Fruit fly (Drosophila melanogaster): ENCODE measurements around the gene CG16888.

Gene CG16888

dm6 chr2L:13813156-13813555, at the start of gene CG16888:
TSS of gene CG16888 (minus strand) at chr2L:13813256.
- TF ChIP-seq N (GFP tag; optimal IDR thresholded peaks at IDR 0.05) (no peak), rgr (GFP tag; optimal IDR thresholded peaks at IDR 0.05) (no peak), Myc (optimal IDR thresholded peaks at IDR 0.05) (no peak), CG32264 (GFP tag; optimal IDR thresholded peaks at IDR 0.05) (no peak)

dm6 chr2L:13851098-13851497, 38.0 kb upstream of the CG16888 start:
- TF ChIP-seq sage (GFP tag; optimal IDR thresholded peaks at IDR 0.05) (no peak), brk (GFP tag; optimal IDR thresholded peaks at IDR 0.05) (no peak), Hnf4 (GFP tag; optimal IDR thresholded peaks at IDR 0.05) (no peak), pan (optimal IDR thresholded peaks at IDR 0.05) (no peak), Hr83 (GFP tag; optimal IDR thresholded peaks at IDR 0.05; ENCODE audit: poor library complexity, severe bottlenecking) (no peak), tai (GFP tag; optimal IDR thresholded peaks at IDR 0.05) (no peak), Rel (GFP tag; optimal IDR thresholded peaks at IDR 0.05) (no peak), Rel (tag; optimal IDR thresholded peaks at IDR 0.05) (no peak), dl (GFP tag; optimal IDR thresholded peaks at IDR 0.05; ENCODE audit: insufficient read depth in 1 of 2, partially characterized antibody in 2 of 2) (no peak), OdsH (GFP tag; optimal IDR thresholded peaks at IDR 0.05) (no peak), Sp1 (GFP tag; optimal IDR thresholded peaks at IDR 0.05) (no peak), CG32264 (GFP tag; optimal IDR thresholded peaks at IDR 0.05) (no peak), h (GFP tag; optimal IDR thresholded peaks at IDR 0.05) (no peak), usp (GFP tag; optimal IDR thresholded peaks at IDR 0.05) (no peak), Dif (GFP tag; optimal IDR thresholded peaks at IDR 0.05; ENCODE audit: partially characterized antibody) (no peak)

dm6 chr2L:13849125-13849524, 36.1 kb upstream of the CG16888 start, which contains the start of gene CG7968:
TSS of gene CG7968 (plus strand) at chr2L:13849400.
- no peak for TF ChIP-seq CG32264 (GFP tag; optimal IDR thresholded peaks at IDR 0.05)
- no peak for TF ChIP-seq Hr83 (GFP tag; optimal IDR thresholded peaks at IDR 0.05; ENCODE audit: poor library complexity, severe bottlenecking)
- TF ChIP-seq Sp1 (GFP tag; optimal IDR thresholded peaks at IDR 0.05): no peak
- no peak for TF ChIP-seq Abd-B (GFP tag; optimal IDR thresholded peaks at IDR 0.05)
- no peak for TF ChIP-seq br (GFP tag; optimal IDR thresholded peaks at IDR 0.05)
- TF ChIP-seq GATAd (GFP tag; optimal IDR thresholded peaks at IDR 0.05): no peak
- no peak for TF ChIP-seq h (GFP tag; optimal IDR thresholded peaks at IDR 0.05)
- TF ChIP-seq dsf (GFP tag; optimal IDR thresholded peaks at IDR 0.05; ENCODE audit: borderline replicate concordance): no peak
- no peak for TF ChIP-seq HLH106 (tag; optimal IDR thresholded peaks at IDR 0.05)
- TF ChIP-seq CG9705 (GFP tag; optimal IDR thresholded peaks at IDR 0.05): no peak
- TF ChIP-seq Rel (GFP tag; optimal IDR thresholded peaks at IDR 0.05): no peak
- no peak for TF ChIP-seq Rel (tag; optimal IDR thresholded peaks at IDR 0.05)
- TF ChIP-seq Hnf4 (GFP tag; optimal IDR thresholded peaks at IDR 0.05): no peak

- TF ChIP-seq Vsx2 (GFP tag; optimal IDR thresholded peaks at IDR 0.05; ENCODE audit: partially characterized antibody) (peak; percentile 3), Rel (GFP tag; optimal IDR thresholded peaks at IDR 0.05) (no peak), Rel (tag; optimal IDR thresholded peaks at IDR 0.05) (peak; percentile 70), br (GFP tag; optimal IDR thresholded peaks at IDR 0.05) (no peak)
Observed at dm6 chr2L:13847625-13848024, 34.6 kb upstream of the CG16888 start, which contains the start of gene CG7953. TSS of gene CG7953 (plus strand) at chr2L:13847925.

dm6 chr2L:13846239-13846802, 33.3 kb upstream of the CG16888 start, which contains the start of gene CG7916:
TSS of gene CG7916 (plus strand) at chr2L:13846752.
- no peak for TF ChIP-seq lola (GFP tag; optimal IDR thresholded peaks at IDR 0.05)
- TF ChIP-seq h (GFP tag; optimal IDR thresholded peaks at IDR 0.05): peak; percentile 27

dm6 chr2L:13845178-13845577, 32.1 kb upstream of the CG16888 start, which contains the start of gene CG8997:
TSS of gene CG8997 (minus strand) at chr2L:13845325.
- TF ChIP-seq dmrt93B (GFP tag; optimal IDR thresholded peaks at IDR 0.05) (no peak), Rel (GFP tag; optimal IDR thresholded peaks at IDR 0.05) (no peak), Rel (tag; optimal IDR thresholded peaks at IDR 0.05) (peak; percentile 23), br (GFP tag; optimal IDR thresholded peaks at IDR 0.05) (peak; percentile 51), CrebA (GFP tag; optimal IDR thresholded peaks at IDR 0.05; ENCODE audit: borderline replicate concordance) (peak; percentile 57), Myc (optimal IDR thresholded peaks at IDR 0.05) (no peak), Hr83 (GFP tag; optimal IDR thresholded peaks at IDR 0.05; ENCODE audit: poor library complexity, severe bottlenecking) (peak; percentile 71), CG9705 (GFP tag; optimal IDR thresholded peaks at IDR 0.05) (no peak), CG32264 (GFP tag; optimal IDR thresholded peaks at IDR 0.05) (no peak), OdsH (GFP tag; optimal IDR thresholded peaks at IDR 0.05) (peak; percentile 15), Dfd (GFP tag; optimal IDR thresholded peaks at IDR 0.05) (no peak), rgr (GFP tag; optimal IDR thresholded peaks at IDR 0.05) (peak; percentile 7), Hr78 (GFP tag; optimal IDR thresholded peaks at IDR 0.05) (no peak), dsf (GFP tag; optimal IDR thresholded peaks at IDR 0.05; ENCODE audit: borderline replicate concordance) (no peak), brk (GFP tag; optimal IDR thresholded peaks at IDR 0.05) (no peak), Mio (GFP tag; optimal IDR thresholded peaks at IDR 0.05) (no peak), sage (GFP tag; optimal IDR thresholded peaks at IDR 0.05) (no peak), Jra (GFP tag; optimal IDR thresholded peaks at IDR 0.05) (peak; percentile 61), lola (GFP tag; optimal IDR thresholded peaks at IDR 0.05) (no peak), tai (GFP tag; optimal IDR thresholded peaks at IDR 0.05) (no peak), foxo (GFP tag; optimal IDR thresholded peaks at IDR 0.05) (peak in 1 of 2 experiments; percentile 5), fru (GFP tag; optimal IDR thresholded peaks at IDR 0.05) (no peak), GATAd (GFP tag; optimal IDR thresholded peaks at IDR 0.05) (no peak), Sp1 (GFP tag; optimal IDR thresholded peaks at IDR 0.05) (no peak), psq (GFP tag; optimal IDR thresholded peaks at IDR 0.05) (no peak), usp (GFP tag; optimal IDR thresholded peaks at IDR 0.05) (no peak), sv (GFP tag; optimal IDR thresholded peaks at IDR 0.05) (no peak), Abd-B (GFP tag; optimal IDR thresholded peaks at IDR 0.05) (no peak)

All from whole organism, wandering third instar larva.